Worm (Caenorhabditis elegans) whole organism, mixed stage, embryonic: ENCODE measurements around the gene Y49E10.30.

Experiments used
- ces-1 ChIP-seq: fragments of 150-350 bp; optimal IDR thresholded peaks from 2 replicates; lab custom pipeline; 2014; ENCODE audit warnings: missing biosample characterization, missing genetic modification reagents, missing genetic modification characterization
- elt-1 ChIP-seq: sonication (generic microtip); optimal IDR thresholded peaks from 2 replicates; lab custom pipeline; 2017; ENCODE audit warnings: missing genetic modification characterization, mild to moderate bottlenecking, missing compliant biosample characterization, antibody characterized with exemption, moderate library complexity, borderline replicate concordance; ENCODE audit not compliant: insufficient read depth
- lin-13 ChIP-seq: fragments of 150-350 bp; optimal IDR thresholded peaks from 2 replicates; lab custom pipeline; 2014; ENCODE audit warnings: missing biosample characterization, missing genetic modification characterization
- mep-1 ChIP-seq: fragments of 150-350 bp; optimal IDR thresholded peaks from 2 replicates; lab custom pipeline; 2017; ENCODE audit warnings: missing biosample characterization, missing genetic modification reagents, missing genetic modification characterization, inconsistent platforms
- nhr-237 ChIP-seq: fragments of 150-350 bp; optimal IDR thresholded peaks from 2 replicates; lab custom pipeline; 2014; ENCODE audit warnings: missing biosample characterization, missing genetic modification characterization
- pha-4 ChIP-seq: fragments of 150-350 bp; optimal IDR thresholded peaks from 2 replicates; lab custom pipeline; 2018; ENCODE audit warnings: missing biosample characterization, missing genetic modification reagents, missing genetic modification characterization
- unc-39 ChIP-seq: fragments of 150-350 bp; optimal IDR thresholded peaks from 2 replicates; lab custom pipeline; 2014; ENCODE audit warnings: missing biosample characterization, missing genetic modification characterization
- unc-62 ChIP-seq: fragments of 150-350 bp; optimal IDR thresholded peaks from 2 replicates; lab custom pipeline; 2014; ENCODE audit warnings: missing biosample characterization, missing genetic modification reagents, missing genetic modification characterization

DNA sequence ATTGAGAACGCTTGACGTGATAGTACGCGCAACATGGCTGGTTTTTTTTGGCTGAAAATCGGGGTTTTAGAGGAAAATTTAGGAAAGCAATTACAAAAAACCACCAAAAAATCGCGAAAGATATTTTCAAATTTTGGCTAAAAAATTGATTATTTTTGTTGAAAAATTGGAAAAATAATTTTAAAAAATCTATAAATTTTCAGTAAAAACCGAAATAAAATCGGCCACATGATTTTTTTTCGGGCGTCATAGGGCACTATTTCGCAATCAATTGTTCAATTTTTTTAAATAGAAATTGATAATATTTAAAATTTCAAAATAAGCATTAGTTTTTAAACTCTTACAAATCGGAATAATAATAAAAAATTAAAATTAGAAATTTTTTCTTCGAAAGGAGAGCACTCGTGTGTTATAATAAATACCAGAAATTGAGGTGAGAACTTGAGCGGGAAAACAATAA lies 12.9 kb upstream of the Y49E10.30 start, which contains the start of gene glrx-5:
- TF ChIP-seq unc-39 (tag; lab: Kevin White, UChicago) = no peak
- no peak for TF ChIP-seq mep-1 (tag; lab: Kevin White, UChicago)
- TF ChIP-seq lin-13 = no peak
- TF ChIP-seq elt-1 (tag; lab: Kevin White, UChicago) = no peak
- no peak for TF ChIP-seq unc-62
- TF ChIP-seq ces-1 (GFP tag; lab: Kevin White, UChicago) = no peak
- no peak for TF ChIP-seq pha-4
- no peak for TF ChIP-seq nhr-237 (tag; lab: Kevin White, UChicago)
